Worm (Caenorhabditis elegans): ENCODE results near the gene ZK512.4.

ZK512.4 gene

DNA sequence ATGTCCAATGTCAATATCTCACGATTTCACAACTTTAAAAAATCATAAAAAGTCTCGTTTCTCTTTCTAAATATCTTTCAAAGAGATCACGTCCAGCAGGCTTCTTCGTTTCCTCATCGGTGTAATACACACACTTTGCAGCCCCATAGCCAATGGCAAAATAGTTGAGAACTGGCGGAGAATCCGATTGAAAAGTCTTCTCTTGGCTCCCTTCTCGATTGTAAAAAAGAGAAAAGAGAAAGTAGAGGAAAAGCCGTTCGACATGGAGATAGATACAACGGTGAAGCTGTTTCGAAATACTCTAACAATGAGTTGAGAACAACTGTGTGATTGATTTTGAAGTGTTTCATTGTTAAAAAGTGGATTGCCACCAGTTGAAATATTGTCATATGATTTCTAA, 6.6 kb downstream of the ZK512.4 start:
- TF ChIP-seq mbf-1 (tag; optimal IDR thresholded peaks at IDR 0.05) (no peak), ztf-1 (GFP tag; conservative IDR thresholded peaks at IDR 0.05) (no peak), nhr-10 (tag; optimal IDR thresholded peaks at IDR 0.05) (no peak), dmd-4 (tag; optimal IDR thresholded peaks at IDR 0.05) (no peak), unc-62 (GFP tag; optimal IDR thresholded peaks at IDR 0.05) (no peak), lsy-2 (tag; optimal IDR thresholded peaks at IDR 0.05) (peak in 1 of 2 experiments; percentile 27), nhr-21 (tag; optimal IDR thresholded peaks at IDR 0.05) (no peak), C34F6.9 (tag; optimal IDR thresholded peaks at IDR 0.05) (peak; percentile 54), gmeb-1 (tag; optimal IDR thresholded peaks at IDR 0.05) (no peak), snpc-4 (tag; optimal IDR thresholded peaks at IDR 0.05) (no peak), nhr-129 (tag; optimal IDR thresholded peaks at IDR 0.05) (peak; percentile 50), F13H6.1 (tag; optimal IDR thresholded peaks at IDR 0.05) (peak; percentile 18), peb-1 (tag; optimal IDR thresholded peaks at IDR 0.05) (no peak), lin-39 (tag; optimal IDR thresholded peaks at IDR 0.05) (no peak), mab-5 (tag; optimal IDR thresholded peaks at IDR 0.05) (no peak), elt-1 (tag; optimal IDR thresholded peaks at IDR 0.05) (no peak), sma-9 (GFP tag; optimal IDR thresholded peaks at IDR 0.05) (no peak), sma-9 (tag; optimal IDR thresholded peaks at IDR 0.05) (no peak), ama-1 (optimal IDR thresholded peaks at IDR 0.05) (no peak), nhr-77 (tag; optimal IDR thresholded peaks at IDR 0.05) (no peak)

DNA sequence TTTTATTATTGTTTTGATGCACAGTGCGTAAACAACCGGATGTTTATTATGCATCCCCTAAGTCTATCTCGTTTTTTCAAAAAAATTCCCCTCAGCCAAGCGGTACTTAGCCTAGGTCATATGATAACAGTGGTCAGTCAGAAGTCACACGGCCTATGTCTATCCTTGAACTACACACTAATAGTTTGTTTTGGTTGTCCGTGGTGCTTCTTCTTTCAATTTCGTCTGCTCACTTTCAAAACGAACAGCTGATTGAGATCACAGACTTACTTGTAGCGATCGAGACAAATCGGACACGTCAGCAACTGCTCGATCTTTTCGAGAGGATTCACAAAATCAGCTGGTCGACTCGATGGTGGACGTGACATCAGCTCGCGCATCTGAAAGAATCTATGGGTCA, 7.8 kb downstream of the ZK512.4 start:
- TF ChIP-seq nhr-129 (tag; optimal IDR thresholded peaks at IDR 0.05) (peak; percentile 69), lsy-2 (tag; optimal IDR thresholded peaks at IDR 0.05) (peak in 1 of 2 experiments; percentile 20), nhr-23 (tag; optimal IDR thresholded peaks at IDR 0.05) (no peak), nhr-6 (tag; optimal IDR thresholded peaks at IDR 0.05) (no peak)

DNA sequence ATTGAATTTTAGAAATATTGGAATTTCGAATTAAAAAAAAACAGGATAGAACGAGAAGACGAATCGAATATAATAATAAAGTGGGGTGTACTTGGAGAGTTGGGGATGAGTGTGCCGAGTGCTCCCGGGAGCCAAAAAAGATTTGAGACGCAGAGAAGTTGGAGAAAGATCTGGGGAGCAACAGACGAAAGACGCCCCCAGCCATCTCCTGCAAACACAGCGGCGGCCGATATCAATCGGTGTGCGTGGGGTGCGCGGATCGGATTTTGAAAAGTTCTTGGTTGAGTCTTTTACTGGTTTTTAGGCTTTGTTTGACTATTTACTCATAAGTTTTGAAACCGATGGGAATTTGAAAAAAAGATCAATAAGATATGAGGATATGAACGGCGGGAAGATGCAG, 8.7 kb downstream of the ZK512.4 start, which contains the start of gene nhl-1:
Gene nhl-1, minus strand, starts transcription at position 101 of the 400 bp plus-strand sequence.
- TF ChIP-seq fos-1 (tag; optimal IDR thresholded peaks at IDR 0.05) (no peak), lsy-2 (tag; optimal IDR thresholded peaks at IDR 0.05) (no peak), ceh-16 (tag; optimal IDR thresholded peaks at IDR 0.05) (no peak), nhr-23 (tag; optimal IDR thresholded peaks at IDR 0.05) (no peak), crh-2 (tag; optimal IDR thresholded peaks at IDR 0.05) (no peak), dmd-4 (tag; optimal IDR thresholded peaks at IDR 0.05) (no peak), skn-1 (tag; optimal IDR thresholded peaks at IDR 0.05) (no peak), nhr-21 (tag; optimal IDR thresholded peaks at IDR 0.05) (no peak), elt-1 (tag; optimal IDR thresholded peaks at IDR 0.05) (no peak), lin-39 (tag; optimal IDR thresholded peaks at IDR 0.05) (no peak), sma-9 (GFP tag; optimal IDR thresholded peaks at IDR 0.05) (no peak), sma-9 (tag; optimal IDR thresholded peaks at IDR 0.05) (no peak), egl-27 (tag; optimal IDR thresholded peaks at IDR 0.05) (no peak), alr-1 (tag; optimal IDR thresholded peaks at IDR 0.05) (no peak), snpc-4 (tag; optimal IDR thresholded peaks at IDR 0.05) (no peak), unc-62 (GFP tag; optimal IDR thresholded peaks at IDR 0.05) (no peak)

DNA sequence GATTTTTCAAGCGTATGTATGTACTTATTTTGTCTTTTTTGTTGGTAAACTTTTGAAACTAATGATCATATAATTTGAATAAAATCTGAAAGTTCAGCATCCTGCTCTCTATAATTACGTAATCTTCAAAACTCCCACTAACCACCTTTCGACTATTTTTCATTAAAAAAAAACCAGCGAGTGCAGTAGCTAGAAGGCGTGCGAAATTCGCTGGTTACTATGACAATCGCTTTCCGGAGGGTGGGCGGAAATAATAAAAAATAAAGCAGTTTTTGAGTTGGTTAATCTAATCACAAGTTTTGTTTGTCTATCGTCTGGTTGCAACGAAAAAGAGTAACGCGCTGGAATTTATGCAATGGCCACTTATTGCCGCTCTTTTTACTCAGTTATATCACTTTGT, 9.6 kb downstream of the ZK512.4 start, which contains the start of gene irld-34:
Gene irld-34, plus strand, starts transcription at position 301 of the 400 bp plus-strand sequence.
- no peak for TF ChIP-seq ceh-82 (tag; optimal IDR thresholded peaks at IDR 0.05)
- TF ChIP-seq ZK546.5 (tag; optimal IDR thresholded peaks at IDR 0.05), result no peak
- TF ChIP-seq ztf-11 (tag; optimal IDR thresholded peaks at IDR 0.05), result no peak
- no peak for TF ChIP-seq sem-4 (tag; optimal IDR thresholded peaks at IDR 0.05)
- no peak for TF ChIP-seq unc-55 (GFP tag; optimal IDR thresholded peaks at IDR 0.05)
- TF ChIP-seq nhr-21 (tag; optimal IDR thresholded peaks at IDR 0.05), result no peak
- no peak for TF ChIP-seq mdl-1 (tag; optimal IDR thresholded peaks at IDR 0.05)
- no peak for TF ChIP-seq nhr-25 (tag; optimal IDR thresholded peaks at IDR 0.05)
- no peak for TF ChIP-seq nhr-77 (tag; optimal IDR thresholded peaks at IDR 0.05)
- no peak for TF ChIP-seq Y55F3AM.14 (GFP tag; optimal IDR thresholded peaks at IDR 0.05)
- no peak for TF ChIP-seq ztf-1 (GFP tag; conservative IDR thresholded peaks at IDR 0.05)
- TF ChIP-seq skn-1 (tag; optimal IDR thresholded peaks at IDR 0.05), result no peak
- no peak for TF ChIP-seq ama-1 (optimal IDR thresholded peaks at IDR 0.05)
- TF ChIP-seq F13H6.1 (tag; optimal IDR thresholded peaks at IDR 0.05), result no peak

DNA sequence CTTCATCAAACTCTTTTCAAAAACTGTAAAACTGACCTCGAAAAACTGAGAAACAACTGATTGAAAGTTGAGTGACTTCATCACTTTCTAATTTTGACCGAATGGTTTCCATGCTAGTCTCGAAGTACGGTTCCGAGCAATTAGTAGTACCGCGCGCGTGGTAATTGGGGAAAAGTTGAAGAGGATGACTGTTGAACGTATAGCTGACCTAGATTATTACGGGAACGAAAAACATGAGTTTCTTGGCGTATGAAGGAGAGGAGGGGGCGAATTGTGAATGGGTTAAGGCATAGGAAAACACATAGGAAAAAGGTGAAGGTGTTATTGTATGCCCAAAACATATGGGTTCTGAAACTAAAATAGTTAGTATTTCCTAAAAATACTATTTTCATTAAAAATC, 16.4 kb downstream of the ZK512.4 start, which contains the start of gene ptr-9:
Gene ptr-9, minus strand, starts transcription at position 101 of the 400 bp plus-strand sequence.
- TF ChIP-seq lsy-2 (tag; optimal IDR thresholded peaks at IDR 0.05) (no peak), nhr-77 (tag; optimal IDR thresholded peaks at IDR 0.05) (no peak)
